Worm (Caenorhabditis elegans) whole organism, midembryonic: ENCODE results near the gene fkh-3.
"Not testable (repeated sequence)": the region's sequence is repeated elsewhere in the genome, so short reads cannot be mapped to it uniquely, and the experiment has no call there.

ENCODE experiments used
- T22C8.4 ChIP-seq: fragments of 200-800 bp; sonication (Bioruptor generic); IDR thresholded peaks from 2 replicates; pipeline ENCODE4 v1.3.6; 2022; ENCODE audit warnings: missing genetic modification characterization, missing compliant biosample characterization
- cog-1 ChIP-seq: sonication (generic microtip); optimal IDR thresholded peaks from 2 replicates; lab custom pipeline; 2016; ENCODE audit warnings: missing genetic modification characterization, missing compliant biosample characterization
- flt-1 ChIP-seq: fragments of 200-800 bp; sonication (Bioruptor generic); IDR thresholded peaks from 2 replicates; pipeline ENCODE4 v1.3.6; 2022; ENCODE audit warnings: missing genetic modification characterization, missing compliant biosample characterization
- klf-2 ChIP-seq: fragments of 200-800 bp; sonication (Bioruptor generic); conservative IDR thresholded peaks from 2 replicates; pipeline ENCODE4 v1.3.6; 2022; ENCODE audit warnings: missing genetic modification reagents, missing genetic modification characterization, missing compliant biosample characterization
- med-1 ChIP-seq: sonication (generic microtip); optimal IDR thresholded peaks from 2 replicates; lab custom pipeline; 2017; ENCODE audit warnings: missing genetic modification characterization, mild to moderate bottlenecking, missing compliant biosample characterization, antibody characterized with exemption, missing genetic modification reagents; ENCODE audit not compliant: insufficient read depth
- ref-1 ChIP-seq: fragments of 200-800 bp; sonication (Bioruptor generic); conservative IDR thresholded peaks from 2 replicates; pipeline ENCODE4 v1.3.6; 2022; ENCODE audit warnings: missing genetic modification reagents, missing genetic modification characterization, missing compliant biosample characterization
- tab-1 ChIP-seq: fragments of 200-800 bp; sonication (Bioruptor generic); IDR thresholded peaks from 2 replicates; pipeline ENCODE4 v1.3.6; 2022; ENCODE audit warnings: missing genetic modification characterization, missing compliant biosample characterization
- ztf-23 ChIP-seq: fragments of 200-800 bp; sonication (Bioruptor generic); IDR thresholded peaks from 2 replicates; pipeline ENCODE4 v1.3.6; 2022; ENCODE audit warnings: missing genetic modification reagents, missing genetic modification characterization, missing compliant biosample characterization
- ztf-29 ChIP-seq: fragments of 200-800 bp; sonication (Bioruptor generic); IDR thresholded peaks from 2 replicates; pipeline ENCODE4 v1.3.6; 2022; ENCODE audit warnings: missing genetic modification reagents, missing genetic modification characterization, missing compliant biosample characterization

Gene fkh-3

ce11 chrX:13428755-13429154, 5.5 kb upstream of the fkh-3 start, which contains the start of gene fkh-4:
fkh-4 (minus strand) TSS chrX:13428855.
- not testable (repeated sequence) for TF ChIP-seq tab-1 (GFP tag; lab: Robert Waterston, UW); klf-2 (GFP tag; lab: Robert Waterston, UW); med-1 (GFP tag; lab: Kevin White, UChicago)

- no peak for TF ChIP-seq T22C8.4
- TF ChIP-seq cog-1 (tag; lab: Kevin White, UChicago): no peak
- TF ChIP-seq med-1 (GFP tag; lab: Kevin White, UChicago): no peak
- no peak for TF ChIP-seq tab-1 (GFP tag; lab: Robert Waterston, UW)
Observed at ce11 chrX:13421068-13421467, 2.2 kb downstream of the fkh-3 start.

DNA sequence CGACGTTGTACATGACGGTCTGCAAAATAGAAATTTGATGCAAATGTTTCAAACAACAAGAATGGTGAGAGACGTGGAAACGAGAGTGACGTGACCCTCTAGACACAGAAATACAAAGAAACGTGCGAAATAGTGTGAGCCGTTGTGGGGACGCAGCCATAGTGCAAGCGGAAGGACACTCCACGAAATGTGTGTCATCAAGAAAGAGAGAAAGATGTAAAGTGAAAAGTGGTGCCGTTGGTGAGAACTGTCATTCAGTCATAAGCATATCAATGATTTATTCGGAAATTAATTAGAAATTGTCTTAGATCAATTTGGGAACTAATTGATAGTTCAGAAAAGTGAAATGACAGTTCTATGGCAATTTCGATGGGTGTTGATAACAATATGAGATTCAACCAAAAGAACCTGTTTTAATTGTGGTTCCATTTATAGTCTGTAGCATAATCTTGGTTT, 3.3 kb downstream of the fkh-3 start, which contains the start of gene C29F7.3:
Gene C29F7.3, minus strand, starts transcription at position 51 of the 456 bp plus-strand sequence.
- TF ChIP-seq cog-1 (tag; lab: Kevin White, UChicago) (peak; percentile 58), med-1 (GFP tag; lab: Kevin White, UChicago) (no peak)

- TF ChIP-seq flt-1 (GFP tag; lab: Robert Waterston, UW) (no peak), ztf-23 (no peak), med-1 (GFP tag; lab: Kevin White, UChicago) (no peak), T22C8.4 (no peak)
Observed at ce11 chrX:13417479-13417878, 5.8 kb downstream of the fkh-3 start.

- TF ChIP-seq tab-1 (GFP tag; lab: Robert Waterston, UW) (no peak), ztf-23 (no peak), cog-1 (tag; lab: Kevin White, UChicago) (no peak), ztf-29 (GFP tag; lab: Robert Waterston, UW) (no peak), ref-1 (no peak), T22C8.4 (no peak)
Observed at ce11 chrX:13415722-13416121, 7.5 kb downstream of the fkh-3 start, which contains the start of gene C29F7.2. C29F7.2 (plus strand) TSS chrX:13416078.

DNA sequence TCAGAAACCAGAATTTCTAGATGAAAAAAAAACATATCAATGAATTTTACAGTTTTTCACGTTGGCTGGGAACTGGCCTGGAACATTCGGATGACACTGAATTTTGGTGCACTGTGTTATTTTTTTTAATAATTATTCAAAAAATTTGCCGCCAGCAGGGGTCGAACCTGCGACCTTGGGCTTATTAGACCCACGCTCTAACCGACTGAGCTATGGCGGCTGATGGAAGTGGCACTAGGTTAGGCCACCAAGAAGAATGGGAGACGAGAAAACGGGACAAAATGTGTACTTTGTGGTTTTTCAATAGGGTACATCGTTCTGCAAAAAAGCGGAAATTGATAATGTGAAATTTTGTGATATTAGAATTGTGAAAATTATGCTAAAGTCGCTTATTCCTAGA, 8.3 kb downstream of the fkh-3 start:
- peak; percentile 17 for TF ChIP-seq cog-1 (tag; lab: Kevin White, UChicago)
- no peak for TF ChIP-seq T22C8.4
- TF ChIP-seq ztf-23: peak; percentile 65; the same call in 1 of the 2 replicates
- TF ChIP-seq flt-1 (GFP tag; lab: Robert Waterston, UW): peak; percentile 60
- TF ChIP-seq klf-2 (GFP tag; lab: Robert Waterston, UW): peak; percentile 77
- peak; percentile 84 for TF ChIP-seq ztf-29 (GFP tag; lab: Robert Waterston, UW)
- TF ChIP-seq ref-1: no peak; the same call in 1 of the 2 replicates
- peak; percentile 86 for TF ChIP-seq tab-1 (GFP tag; lab: Robert Waterston, UW)
- no peak for TF ChIP-seq med-1 (GFP tag; lab: Kevin White, UChicago)

DNA sequence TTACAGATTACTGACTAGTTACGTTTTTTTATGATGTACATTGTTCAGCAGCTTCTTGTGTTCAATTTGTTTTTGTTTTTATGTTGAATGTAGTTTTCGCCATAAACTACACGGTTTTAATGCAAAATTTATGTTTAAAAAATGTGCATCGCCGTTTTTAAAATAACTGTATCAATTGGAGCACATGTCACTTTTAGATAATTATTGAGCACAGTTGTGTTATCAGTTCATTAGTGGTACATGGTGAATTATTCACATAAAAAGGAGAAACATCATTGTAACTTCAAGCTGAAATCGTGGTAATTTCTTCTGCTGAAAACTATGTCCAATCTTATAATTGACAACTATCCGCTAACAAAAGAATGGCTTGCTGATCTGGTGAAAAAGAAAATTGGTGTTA, 10.9 kb downstream of the fkh-3 start:
- TF ChIP-seq tab-1 (GFP tag; lab: Robert Waterston, UW): no peak
- TF ChIP-seq klf-2 (GFP tag; lab: Robert Waterston, UW): no peak
- no peak for TF ChIP-seq T22C8.4
- no peak for TF ChIP-seq ztf-23
- TF ChIP-seq ref-1: no peak
- no peak for TF ChIP-seq cog-1 (tag; lab: Kevin White, UChicago)
- TF ChIP-seq flt-1 (GFP tag; lab: Robert Waterston, UW): no peak
- TF ChIP-seq ztf-29 (GFP tag; lab: Robert Waterston, UW): no peak
- TF ChIP-seq med-1 (GFP tag; lab: Kevin White, UChicago): no peak

DNA sequence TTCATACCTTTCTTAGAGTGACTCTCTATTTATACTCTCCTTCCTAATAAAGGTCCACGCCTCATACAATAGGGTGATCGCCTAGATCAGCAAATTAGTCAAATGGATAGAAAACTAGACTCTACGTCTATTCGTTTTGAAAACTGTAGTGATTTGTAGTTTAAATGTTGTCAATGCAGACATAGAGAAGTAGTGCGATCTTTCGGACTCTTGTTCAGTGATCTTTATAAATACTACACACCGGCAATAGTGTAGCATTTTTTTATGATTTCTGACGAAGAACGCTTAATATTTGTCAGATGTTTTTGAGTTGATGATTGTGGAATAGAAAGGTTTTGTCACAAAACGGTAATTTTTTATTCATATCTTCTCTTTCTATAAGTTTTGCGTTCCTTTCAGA, 11.9 kb downstream of the fkh-3 start:
- no peak for TF ChIP-seq ztf-23
- TF ChIP-seq T22C8.4: no peak
- no peak for TF ChIP-seq ref-1
- no peak for TF ChIP-seq flt-1 (GFP tag; lab: Robert Waterston, UW)
- TF ChIP-seq cog-1 (tag; lab: Kevin White, UChicago): no peak
- TF ChIP-seq klf-2 (GFP tag; lab: Robert Waterston, UW): no peak
- TF ChIP-seq med-1 (GFP tag; lab: Kevin White, UChicago): no peak
- no peak for TF ChIP-seq tab-1 (GFP tag; lab: Robert Waterston, UW)
- no peak for TF ChIP-seq ztf-29 (GFP tag; lab: Robert Waterston, UW)

DNA sequence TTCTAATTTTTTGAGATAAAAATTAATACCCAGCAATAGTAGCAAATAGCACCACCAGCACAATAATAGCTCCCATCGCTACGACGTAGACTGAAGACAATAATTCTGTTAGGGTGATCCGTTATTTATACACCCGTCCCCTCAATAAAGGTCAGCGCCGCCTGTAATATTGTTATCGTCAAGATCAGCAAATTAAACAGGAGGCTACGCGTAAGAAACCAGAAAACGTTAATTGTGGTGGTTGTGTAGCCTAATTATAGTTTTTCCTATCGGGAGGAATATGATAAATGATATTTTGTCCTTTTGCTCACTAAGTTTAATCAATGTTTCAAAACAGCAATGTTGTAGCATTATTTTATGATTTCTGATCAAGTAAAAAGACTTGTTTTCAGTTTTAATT, 13.7 kb downstream of the fkh-3 start, which contains the start of the genes cyp-13B1 and C29F7.1:
Gene cyp-13B1, minus strand, starts transcription at position 101 of the 400 bp plus-strand sequence.
Gene C29F7.1, plus strand, starts transcription at position 394 of the 400 bp plus-strand sequence.
- TF ChIP-seq med-1 (GFP tag; lab: Kevin White, UChicago): no peak
- no peak for TF ChIP-seq klf-2 (GFP tag; lab: Robert Waterston, UW)
- no peak for TF ChIP-seq ref-1
- no peak for TF ChIP-seq cog-1 (tag; lab: Kevin White, UChicago)

DNA sequence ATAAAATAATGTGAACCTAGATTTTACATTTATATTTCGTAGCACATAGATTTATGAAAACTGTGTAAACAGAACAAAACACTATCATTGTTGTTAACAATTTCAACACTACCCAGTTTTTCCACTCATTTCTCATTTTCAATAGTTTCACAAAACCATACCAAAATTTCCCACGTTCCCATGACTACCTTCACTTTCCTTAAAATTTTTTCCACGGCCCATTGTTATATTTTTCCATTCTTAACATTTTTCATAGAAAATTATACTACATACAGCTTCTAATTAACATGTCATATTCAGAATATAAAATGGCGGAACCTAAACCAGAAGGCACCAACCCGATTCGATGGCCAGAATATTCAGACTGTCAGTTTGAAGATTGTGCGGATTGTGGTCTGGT, 21.5 kb downstream of the fkh-3 start, which contains the start of gene F02C12.1:
Gene F02C12.1, plus strand, starts transcription at position 301 of the 400 bp plus-strand sequence.
- TF ChIP-seq ref-1 (no peak), cog-1 (tag; lab: Kevin White, UChicago) (no peak), T22C8.4 (no peak), klf-2 (GFP tag; lab: Robert Waterston, UW) (no peak), med-1 (GFP tag; lab: Kevin White, UChicago) (no peak), tab-1 (GFP tag; lab: Robert Waterston, UW) (no peak), ztf-29 (GFP tag; lab: Robert Waterston, UW) (no peak), ztf-23 (no peak), flt-1 (GFP tag; lab: Robert Waterston, UW) (no peak)
